Worm (Caenorhabditis elegans) whole organism, L1 larva: Measurements from ENCODE around the gene cec-4.

Experiments
- C16A3.4 ChIP-seq: fragments of 150-350 bp; optimal IDR thresholded peaks from 2 replicates; lab custom pipeline; 2014; ENCODE audit warnings: missing biosample characterization, missing genetic modification characterization
- Y116A8C.19 ChIP-seq: sonication (generic microtip); optimal IDR thresholded peaks from 2 replicates; lab custom pipeline; 2016; ENCODE audit warnings: missing compliant biosample characterization, missing genetic modification characterization, borderline replicate concordance
- aha-1 ChIP-seq: fragments of 150-350 bp; optimal IDR thresholded peaks from 2 replicates; lab custom pipeline; 2014; ENCODE audit warnings: missing biosample characterization, missing genetic modification characterization
- alr-1 ChIP-seq: fragments of 200-800 bp; sonication (Bioruptor generic); optimal IDR thresholded peaks from 2 replicates; lab custom pipeline; 2018; ENCODE audit warnings: borderline replicate concordance, mild to moderate bottlenecking, missing genetic modification characterization, missing compliant biosample characterization
- ama-1 ChIP-seq: fragments of 150-350 bp; optimal IDR thresholded peaks from 2 replicates; lab custom pipeline; 2014
- blmp-1 ChIP-seq: fragments of 150-350 bp; optimal IDR thresholded peaks from 2 replicates; lab custom pipeline; 2014; ENCODE audit warnings: missing biosample characterization, missing genetic modification characterization
- ceh-63 ChIP-seq: fragments of 200-800 bp; sonication (Bioruptor generic); optimal IDR thresholded peaks from 2 replicates; lab custom pipeline; 2018; ENCODE audit warnings: mild to moderate bottlenecking, missing genetic modification characterization, missing compliant biosample characterization
- ceh-82 ChIP-seq, 3 experiments: fragments of 150-350 bp in 1 of 3; sonication (generic microtip) in 2 of 3; optimal IDR thresholded peaks; 2 replicates each; lab custom pipeline; 2014 to 2017; ENCODE audit warnings: missing biosample characterization in 3 of 3, missing genetic modification characterization in 3 of 3
- ceh-88 ChIP-seq: fragments of 200-800 bp; sonication (Bioruptor generic); IDR thresholded peaks from 2 replicates; pipeline ENCODE4 v1.3.6; 2022; ENCODE audit warnings: missing genetic modification characterization, missing compliant biosample characterization
- ceh-90 ChIP-seq: sonication (generic microtip); optimal IDR thresholded peaks from 2 replicates; lab custom pipeline; 2016; ENCODE audit warnings: missing genetic modification characterization, missing compliant biosample characterization
- dpl-1 ChIP-seq, 3 experiments: fragments of 150-350 bp in 2 of 3; sonication (generic microtip) in 1 of 3; optimal IDR thresholded peaks; 2 replicates each; lab custom pipeline; 2014 to 2017; ENCODE audit warnings: missing biosample characterization in 3 of 3, missing genetic modification characterization in 3 of 3, missing genetic modification reagents in 3 of 3
- egl-13 ChIP-seq: sonication (generic microtip); optimal IDR thresholded peaks from 2 replicates; lab custom pipeline; 2016; ENCODE audit warnings: missing genotype, missing genetic modification reagents, missing genetic modification characterization, missing compliant biosample characterization
- egl-27 ChIP-seq, 2 experiments: fragments of 150-350 bp in 1 of 2; sonication (generic microtip); optimal IDR thresholded peaks; 3 replicates each; lab custom pipeline; 2017 to 2018; ENCODE audit warnings: missing biosample characterization in 2 of 2, missing genetic modification characterization in 2 of 2, missing genetic modification reagents in 2 of 2
- elt-2 ChIP-seq: sonication (generic microtip); optimal IDR thresholded peaks from 2 replicates; lab custom pipeline; 2016; ENCODE audit warnings: missing genetic modification characterization, mild to moderate bottlenecking, inconsistent platforms, missing compliant biosample characterization, missing genetic modification reagents
- ets-5 ChIP-seq: fragments of 200-800 bp; sonication (Bioruptor generic); IDR thresholded peaks from 2 replicates; pipeline ENCODE4 v1.3.6; 2022; ENCODE audit warnings: missing genetic modification characterization, missing compliant biosample characterization
- grh-1 ChIP-seq: fragments of 200-800 bp; sonication (Bioruptor generic); IDR thresholded peaks from 2 replicates; pipeline ENCODE4 v1.3.6; 2022; ENCODE audit warnings: missing genetic modification reagents, missing genetic modification characterization, missing compliant biosample characterization
- hlh-4 ChIP-seq: sonication (generic microtip); optimal IDR thresholded peaks from 2 replicates; lab custom pipeline; 2016; ENCODE audit warnings: mild to moderate bottlenecking, missing genetic modification characterization, missing compliant biosample characterization
- irx-1 ChIP-seq: sonication (generic microtip); optimal IDR thresholded peaks from 2 replicates; lab custom pipeline; 2016; ENCODE audit warnings: missing genetic modification characterization, missing compliant biosample characterization
- isw-1 ChIP-seq: fragments of 200-800 bp; sonication (Bioruptor generic); IDR thresholded peaks from 2 replicates; pipeline ENCODE4 v1.3.6; 2022; ENCODE audit warnings: missing genetic modification characterization, missing compliant biosample characterization
- lin-14 ChIP-seq: fragments of 200-800 bp; sonication (Bioruptor generic); optimal IDR thresholded peaks from 2 replicates; lab custom pipeline; 2018; ENCODE audit warnings: mild to moderate bottlenecking, missing genetic modification characterization, moderate library complexity, missing compliant biosample characterization
- lin-35 ChIP-seq, 2 experiments: fragments of 150-350 bp; optimal IDR thresholded peaks; 2 replicates each; lab custom pipeline; 2014; ENCODE audit warnings: missing biosample characterization in 2 of 2, missing genetic modification characterization in 2 of 2, missing genetic modification reagents in 2 of 2
- lin-39 ChIP-seq: fragments of 150-350 bp; optimal IDR thresholded peaks from 2 replicates; lab custom pipeline; 2014; ENCODE audit warnings: missing biosample characterization, missing genetic modification reagents, missing genetic modification characterization
- lir-3 ChIP-seq: sonication (generic microtip); optimal IDR thresholded peaks from 2 replicates; lab custom pipeline; 2016; ENCODE audit warnings: mild to moderate bottlenecking, missing genetic modification characterization, moderate library complexity, missing compliant biosample characterization; ENCODE audit not compliant: poor library complexity
- mdl-1 ChIP-seq, 2 experiments: fragments of 150-350 bp; optimal IDR thresholded peaks; 2 replicates each; lab custom pipeline; 2014 to 2017; ENCODE audit warnings: missing biosample characterization in 2 of 2, missing genetic modification characterization in 2 of 2, inconsistent platforms in 1 of 2
- mef-2 ChIP-seq: fragments of 150-350 bp; optimal IDR thresholded peaks from 2 replicates; lab custom pipeline; 2014; ENCODE audit warnings: missing biosample characterization, missing genetic modification characterization
- mep-1 ChIP-seq: fragments of 150-350 bp; optimal IDR thresholded peaks from 2 replicates; lab custom pipeline; 2014; ENCODE audit warnings: missing biosample characterization, missing genetic modification characterization
- nhr-11 ChIP-seq: fragments of 150-350 bp; optimal IDR thresholded peaks from 2 replicates; lab custom pipeline; 2014; ENCODE audit warnings: missing biosample characterization, missing genetic modification characterization
- nhr-12 ChIP-seq: sonication (generic microtip); optimal IDR thresholded peaks from 2 replicates; lab custom pipeline; 2017; ENCODE audit warnings: missing biosample characterization, missing genetic modification characterization
- nhr-20 ChIP-seq: sonication (generic microtip); optimal IDR thresholded peaks from 2 replicates; lab custom pipeline; 2016; ENCODE audit warnings: mild to moderate bottlenecking, missing genetic modification characterization, missing compliant biosample characterization
- nhr-71 ChIP-seq: sonication (generic microtip); optimal IDR thresholded peaks from 2 replicates; lab custom pipeline; 2016; ENCODE audit warnings: mild to moderate bottlenecking, missing genetic modification characterization, moderate library complexity, missing compliant biosample characterization
- nhr-90 ChIP-seq: sonication (generic microtip); optimal IDR thresholded peaks from 2 replicates; lab custom pipeline; 2016; ENCODE audit warnings: mild to moderate bottlenecking, missing genetic modification characterization, missing compliant biosample characterization; ENCODE audit not compliant: poor library complexity
- snu-23 ChIP-seq: sonication (generic microtip); optimal IDR thresholded peaks from 2 replicates; lab custom pipeline; 2016; ENCODE audit warnings: missing genetic modification characterization, missing compliant biosample characterization
- sox-4 ChIP-seq: sonication (generic microtip); optimal IDR thresholded peaks from 2 replicates; lab custom pipeline; 2016; ENCODE audit warnings: missing genetic modification characterization, missing compliant biosample characterization
- sptf-1 ChIP-seq: fragments of 150-350 bp; optimal IDR thresholded peaks from 2 replicates; lab custom pipeline; 2014; ENCODE audit warnings: missing biosample characterization, missing genetic modification characterization
- tlp-1 ChIP-seq: fragments of 150-350 bp; optimal IDR thresholded peaks from 2 replicates; lab custom pipeline; 2014; ENCODE audit warnings: missing biosample characterization, missing genetic modification characterization
- unc-30 ChIP-seq: sonication (generic microtip); optimal IDR thresholded peaks from 2 replicates; lab custom pipeline; 2017; ENCODE audit warnings: missing biosample characterization, missing genetic modification characterization
- unc-62 ChIP-seq: fragments of 150-350 bp; optimal IDR thresholded peaks from 2 replicates; lab custom pipeline; 2014; ENCODE audit warnings: missing biosample characterization, missing genetic modification reagents, missing genetic modification characterization
- unc-86 ChIP-seq: sonication (generic microtip); optimal IDR thresholded peaks from 2 replicates; lab custom pipeline; 2016; ENCODE audit warnings: missing genetic modification characterization, missing compliant biosample characterization
- vab-15 ChIP-seq: sonication (generic microtip); optimal IDR thresholded peaks from 2 replicates; lab custom pipeline; 2017; ENCODE audit warnings: missing genotype, mild to moderate bottlenecking, missing genetic modification characterization, missing compliant biosample characterization
- ztf-11 ChIP-seq, 2 experiments: sonication (generic microtip); optimal IDR thresholded peaks; 2 replicates each; lab custom pipeline; 2016 to 2017; ENCODE audit warnings: missing genetic modification characterization in 2 of 2, missing biosample characterization in 1 of 2, missing compliant biosample characterization in 1 of 2
- ztf-4 ChIP-seq: fragments of 150-350 bp; optimal IDR thresholded peaks from 2 replicates; lab custom pipeline; 2014; ENCODE audit warnings: missing biosample characterization, missing genetic modification characterization

cec-4 gene

ce11 chrIV:7549844-7550243 lies 25.7 kb upstream of the cec-4 start (continued):
- TF ChIP-seq egl-13 (no peak), aha-1 (tag; lab: Kevin White, UChicago) (no peak), lin-35 (GFP tag; optimal IDR thresholded peaks at IDR 0.05; lab: Kevin White, UChicago) (peak; percentile 22 to 53), sox-4 (tag; lab: Kevin White, UChicago) (no peak), vab-15 (no peak), mef-2 (tag; lab: Kevin White, UChicago) (no peak), alr-1 (tag; lab: Kevin White, UChicago) (no peak), lin-14 (peak; percentile 84), irx-1 (tag; lab: Kevin White, UChicago) (no peak), sptf-1 (tag; lab: Kevin White, UChicago) (no peak), mep-1 (tag; lab: Kevin White, UChicago) (no peak), Y116A8C.19 (tag; lab: Kevin White, UChicago) (no peak), dpl-1 (GFP tag; optimal IDR thresholded peaks at IDR 0.05; lab: Kevin White, UChicago) (peak in 2 of 3 experiments; percentile 25 to 32), grh-1 (GFP tag; lab: Robert Waterston, UW) (no peak), nhr-11 (tag; lab: Kevin White, UChicago) (no peak), lir-3 (no peak), ceh-82 (tag; optimal IDR thresholded peaks at IDR 0.05; lab: Kevin White, UChicago) (peak in 1 of 3 experiments; percentile 36), elt-2 (tag; lab: Kevin White, UChicago) (no peak), isw-1 (GFP tag; lab: Robert Waterston, UW) (no peak), lin-39 (tag; lab: Kevin White, UChicago) (no peak), mdl-1 (tag; optimal IDR thresholded peaks at IDR 0.05; lab: Kevin White, UChicago) (peak in 1 of 2 experiments; percentile 29), tlp-1 (tag; lab: Kevin White, UChicago) (no peak), nhr-20 (tag; lab: Kevin White, UChicago) (no peak), ama-1 (lab: Kevin White, UChicago) (no peak), ets-5 (GFP tag; lab: Robert Waterston, UW) (no peak), blmp-1 (no peak), ztf-4 (tag; lab: Kevin White, UChicago) (no peak), snu-23 (GFP tag; lab: Kevin White, UChicago) (peak; percentile 27), ceh-88 (GFP tag; lab: Robert Waterston, UW) (no peak), nhr-12 (tag; lab: Kevin White, UChicago) (no peak), nhr-71 (tag; lab: Kevin White, UChicago) (peak; percentile 0), C16A3.4 (tag; lab: Kevin White, UChicago) (peak; percentile 47), ztf-11 (tag; optimal IDR thresholded peaks at IDR 0.05; lab: Kevin White, UChicago) (no peak), nhr-90 (tag; lab: Kevin White, UChicago) (no peak), unc-86 (no peak)

ce11 chrIV:7550445-7550844 lies 25.1 kb upstream of the cec-4 start, which contains the start of gene pam-1:
TSS of gene pam-1 (minus strand) at chrIV:7550812.
- TF ChIP-seq unc-30 (no peak), unc-62 (GFP tag; lab: Kevin White, UChicago) (no peak), vab-15 (no peak), hlh-4 (tag; lab: Kevin White, UChicago) (peak; percentile 87), ceh-90 (tag; lab: Kevin White, UChicago) (no peak), ztf-11 (tag; optimal IDR thresholded peaks at IDR 0.05; lab: Kevin White, UChicago) (no peak), unc-86 (no peak), nhr-71 (tag; lab: Kevin White, UChicago) (peak; percentile 23), egl-27 (tag; optimal IDR thresholded peaks at IDR 0.05; lab: Kevin White, UChicago) (no peak), ceh-63 (GFP tag; lab: Kevin White, UChicago) (no peak), aha-1 (tag; lab: Kevin White, UChicago) (no peak)
